Worm (Caenorhabditis elegans) whole organism, dauer: ENCODE measurements around the gene phat-6.

Source experiments
- unc-62 ChIP-seq: sonication (generic microtip); optimal IDR thresholded peaks from 2 replicates; lab custom pipeline; 2017; ENCODE audit warnings: missing biosample characterization, missing genetic modification reagents, missing genetic modification characterization

phat-6 gene

ce11 chrX:15200146-15200545 is 6.0 kb upstream of the phat-6 start:
- no peak for TF ChIP-seq unc-62

DNA sequence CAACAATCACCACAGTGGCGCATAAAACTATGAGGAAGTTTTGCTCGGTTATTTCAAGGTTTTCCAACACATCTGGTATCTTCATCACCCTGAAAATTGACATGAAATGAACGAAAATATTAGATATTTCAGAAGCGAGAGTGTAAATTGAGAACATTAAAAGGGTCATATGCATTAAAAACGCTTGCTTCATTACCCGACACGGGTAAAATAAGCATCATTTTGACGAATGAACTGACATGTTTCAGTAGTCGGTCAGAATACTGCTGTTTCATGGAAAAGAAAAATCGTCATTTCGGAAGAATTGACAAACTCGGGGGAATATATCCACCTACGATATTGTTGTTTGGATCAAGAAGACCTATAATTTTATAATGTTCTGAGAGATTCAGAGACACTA is 4.9 kb upstream of the phat-6 start, which contains the start of gene snt-7:
TSS of gene snt-7 (minus strand) at position 101 of the 400 bp plus-strand sequence.
- TF ChIP-seq unc-62, result no peak

DNA sequence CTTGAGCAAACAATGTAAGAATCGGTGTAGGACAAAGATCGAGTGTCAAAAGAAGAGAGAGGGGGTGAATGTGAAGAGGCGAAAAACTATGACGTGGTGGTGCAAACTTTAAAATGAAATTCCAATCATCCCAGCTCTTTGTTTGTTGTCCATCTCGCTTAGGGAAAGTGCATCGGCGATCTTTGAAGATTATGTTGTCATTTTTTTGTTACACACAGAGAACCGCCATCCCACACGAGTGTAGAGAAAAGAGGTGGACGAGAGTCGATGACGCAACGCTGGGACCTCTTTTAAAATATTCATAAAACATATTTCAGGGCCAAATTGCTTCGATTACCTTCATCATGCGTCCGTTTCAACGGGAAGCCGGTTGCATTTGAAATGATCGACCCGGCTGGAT is 2.8 kb downstream of the phat-6 start:
- no peak for TF ChIP-seq unc-62

ce11 chrX:15189823-15190222 is 4.4 kb downstream of the phat-6 start, which contains the start of gene T10B10.4:
TSS of gene T10B10.4 (plus strand) at chrX:15190123.
- no peak for TF ChIP-seq unc-62

DNA sequence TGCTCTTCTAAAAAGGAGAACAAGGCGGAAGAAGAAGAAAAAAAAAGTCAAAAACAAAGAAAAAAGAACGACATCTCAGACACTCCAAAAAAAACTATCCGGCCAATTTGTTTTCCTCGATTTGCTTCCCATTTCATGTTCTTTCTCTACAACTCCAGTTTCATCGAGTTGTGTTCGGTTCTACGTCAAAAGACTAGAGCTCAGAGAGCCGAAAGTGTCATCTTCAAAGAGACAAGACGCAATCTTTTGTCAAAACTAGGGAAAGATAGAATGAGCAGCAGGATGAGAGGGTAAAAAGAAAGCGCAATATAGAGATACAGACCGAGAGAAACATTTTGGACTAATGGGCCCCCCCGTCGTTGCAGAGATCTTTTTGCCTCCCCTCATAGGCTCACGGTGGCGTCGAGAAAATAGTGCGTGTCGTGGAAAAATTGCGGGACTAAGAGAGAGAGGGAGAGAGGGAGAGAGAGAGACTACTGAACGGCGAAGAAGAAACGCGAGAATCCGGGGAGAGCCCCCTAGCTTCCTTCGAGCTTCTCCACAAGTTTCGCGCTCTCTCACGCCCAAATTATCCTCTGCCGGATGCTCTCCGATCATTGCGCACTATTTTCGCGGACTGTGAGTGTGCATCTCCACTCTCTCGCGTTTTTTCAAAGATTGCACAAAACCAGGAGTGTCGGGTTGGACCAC is 5.1 kb downstream of the phat-6 start:
- no peak for TF ChIP-seq unc-62

DNA sequence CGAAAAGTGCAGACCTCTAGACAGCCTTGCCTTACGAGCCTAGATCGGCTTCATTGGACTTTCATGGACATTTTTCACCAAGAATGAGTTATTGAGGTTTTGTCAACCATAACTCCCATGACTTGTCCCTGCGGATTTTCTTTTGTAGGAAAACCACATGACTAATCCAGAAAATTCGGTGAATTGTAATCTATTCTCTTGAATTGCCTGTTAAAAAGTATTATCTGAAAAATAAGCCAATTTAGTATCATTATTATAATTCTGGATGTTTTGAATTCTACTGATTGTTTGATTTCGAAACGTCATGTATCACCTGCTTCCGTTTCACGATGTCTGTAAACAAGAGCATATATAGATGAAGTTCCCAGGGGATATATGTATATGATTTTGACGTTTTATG is 5.7 kb downstream of the phat-6 start:
- TF ChIP-seq unc-62, result no peak

DNA sequence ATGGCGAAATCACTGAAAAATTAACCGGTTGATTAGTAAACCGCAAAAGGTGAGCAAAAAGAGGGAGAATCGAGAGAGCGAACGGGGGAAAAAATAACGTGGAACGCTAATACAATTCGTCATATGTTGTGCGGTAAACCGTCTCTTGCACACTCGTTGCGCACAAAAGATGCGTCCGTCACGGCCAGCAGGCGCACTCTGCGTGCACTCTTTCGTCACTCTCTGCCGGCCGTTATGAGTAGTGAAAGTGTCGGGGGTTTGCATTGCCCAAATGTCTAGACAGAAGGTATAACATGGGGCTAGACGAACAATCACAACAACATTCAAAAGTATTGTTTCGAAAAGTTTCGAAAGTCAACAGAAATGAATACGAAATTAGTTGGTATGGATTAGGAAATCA is 12.7 kb downstream of the phat-6 start, which contains the start of gene pkhm-2:
TSS of gene pkhm-2 (minus strand) at position 12 of the 400 bp plus-strand sequence.
- TF ChIP-seq unc-62, result no peak

ce11 chrX:15176431-15176911 is 17.7 kb downstream of the phat-6 start, which contains the start of gene col-41:
TSS of gene col-41 (minus strand) at chrX:15176481.
- no peak for TF ChIP-seq unc-62

DNA sequence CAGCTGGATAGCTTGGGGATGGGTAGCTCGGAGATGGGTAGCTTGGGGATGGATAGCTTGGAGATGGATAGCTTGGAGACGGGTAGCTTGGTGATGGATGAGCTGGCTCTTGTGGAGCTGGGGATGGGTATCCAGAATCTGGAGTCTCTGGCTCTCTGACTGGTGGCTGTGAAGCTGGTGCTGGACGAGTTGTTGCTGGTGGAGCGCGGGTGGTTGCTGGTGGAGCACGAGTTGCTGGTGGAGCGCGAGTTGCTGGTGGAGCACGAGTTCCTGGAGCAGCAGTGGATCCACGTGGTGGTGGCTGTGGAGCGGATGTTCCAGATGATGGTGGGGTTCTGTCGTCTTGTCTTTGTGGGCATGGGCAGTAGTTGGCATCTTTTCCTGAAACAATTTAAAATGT is 19.0 kb downstream of the phat-6 start:
- no peak for TF ChIP-seq unc-62

DNA sequence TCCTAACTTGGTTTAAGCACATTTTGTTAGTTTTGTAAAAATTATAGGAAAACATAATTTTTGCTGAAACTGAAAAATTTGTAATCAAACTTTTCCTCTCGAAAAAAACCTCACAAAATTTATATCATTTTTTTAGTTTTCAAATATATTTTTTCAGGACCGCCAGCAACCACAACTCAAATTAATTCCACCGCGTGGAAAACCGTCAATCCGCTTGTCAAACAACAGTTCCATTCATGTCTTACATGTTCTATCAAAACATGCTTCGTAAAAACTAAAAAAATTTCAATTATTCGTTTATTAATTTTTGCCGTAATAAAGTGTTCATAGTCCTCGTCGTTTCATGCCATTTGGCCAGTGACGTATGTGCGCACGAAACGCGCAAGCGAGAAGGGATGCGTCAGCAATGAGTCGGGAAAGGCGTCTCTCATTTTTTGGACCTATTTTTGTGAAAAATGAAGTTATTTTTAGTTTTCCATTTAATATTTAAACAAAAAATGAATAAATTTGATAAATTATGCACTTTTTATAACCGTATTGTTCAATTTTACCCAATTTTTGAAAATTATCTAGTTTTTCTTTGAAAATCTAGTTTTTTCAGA is 20.8 kb downstream of the phat-6 start, which contains the start of gene ucr-2.2:
TSS of gene ucr-2.2 (plus strand) at position 602 of the 602 bp plus-strand sequence.
- no peak for TF ChIP-seq unc-62

- TF ChIP-seq unc-62, result no peak
Observed at ce11 chrX:15170958-15171357, 23.2 kb downstream of the phat-6 start.

DNA sequence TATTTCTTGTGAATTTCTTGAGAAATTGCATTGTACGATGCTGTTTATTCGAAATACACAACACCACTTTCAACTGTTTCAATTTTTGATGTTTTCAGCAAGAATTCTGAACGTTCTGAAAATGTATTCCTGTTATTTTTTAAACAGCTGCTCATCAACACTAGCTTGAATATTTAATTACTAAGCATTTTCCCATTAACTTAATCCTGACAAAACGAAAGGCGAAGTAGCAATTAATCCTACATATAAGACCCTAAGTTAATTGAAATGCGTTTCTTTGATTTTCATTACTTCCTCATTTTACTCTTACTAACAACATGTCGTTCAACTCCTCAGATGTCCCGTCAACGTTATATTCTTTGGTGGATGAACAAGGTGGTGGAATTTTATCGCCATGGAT is 25.8 kb downstream of the phat-6 start, which contains the start of gene ocr-3:
TSS of gene ocr-3 (plus strand) at position 301 of the 400 bp plus-strand sequence.
- no peak for TF ChIP-seq unc-62

- no peak for TF ChIP-seq unc-62
Observed at ce11 chrX:15167692-15168091, 26.5 kb downstream of the phat-6 start.

DNA sequence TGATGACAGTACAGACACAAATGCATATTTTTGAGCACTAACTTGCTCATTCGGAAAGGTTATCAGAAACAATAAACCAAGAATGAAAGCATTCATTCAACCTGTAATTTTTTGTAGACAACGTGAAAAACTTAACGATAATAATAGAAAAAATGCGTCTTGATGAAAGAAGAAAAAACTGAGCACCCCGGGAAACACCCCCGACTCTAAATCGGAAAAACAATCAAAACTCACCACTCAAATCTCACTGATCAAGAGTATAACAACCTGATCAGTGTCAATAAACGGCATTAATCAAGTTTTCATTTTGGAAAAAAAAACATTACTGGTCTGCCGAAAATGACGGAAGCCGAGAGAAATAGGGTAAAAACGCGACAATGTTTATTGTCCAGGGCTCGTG is 28.1 kb downstream of the phat-6 start, which contains the start of gene T10B10.8:
TSS of gene T10B10.8 (minus strand) at position 101 of the 400 bp plus-strand sequence.
- no peak for TF ChIP-seq unc-62

ce11 chrX:15164108-15164507 is 30.1 kb downstream of the phat-6 start, which contains the start of gene T10B10.9:
TSS of gene T10B10.9 (plus strand) at chrX:15164408.
- no peak for TF ChIP-seq unc-62

ce11 chrX:15163118-15163517 is 31.1 kb downstream of the phat-6 start:
- TF ChIP-seq unc-62, result no peak

ce11 chrX:15160923-15161322 is 33.3 kb downstream of the phat-6 start:
- TF ChIP-seq unc-62, result no peak

- no peak for TF ChIP-seq unc-62
Observed at ce11 chrX:15159362-15159761, 34.8 kb downstream of the phat-6 start.
